Fruit fly (Drosophila melanogaster) whole organism, embryonic: ENCODE measurements around the gene mRpS11.

ENCODE experiments used
- ATbp ChIP-seq: fragments of 200-800 bp; sonication (Bioruptor generic); optimal IDR thresholded peaks from 2 replicates; lab custom pipeline; 2017; ENCODE audit warnings: missing biosample characterization, mild to moderate bottlenecking, missing genetic modification characterization, missing genetic modification reagents
- CG1024 ChIP-seq: fragments of 200-800 bp; sonication (Bioruptor generic); IDR thresholded peaks from 2 replicates; pipeline ENCODE4 v1.3.6; 2022; ENCODE audit warnings: missing biosample characterization, missing genetic modification characterization
- CG11085 ChIP-seq: fragments of 200-800 bp; sonication (Bioruptor generic); IDR thresholded peaks from 2 replicates; pipeline ENCODE4 v1.3.6; 2022; ENCODE audit warnings: missing biosample characterization, missing genetic modification characterization
- CG14014 ChIP-seq: fragments of 200-800 bp; sonication (Bioruptor generic); IDR thresholded peaks from 2 replicates; pipeline ENCODE4 v1.3.6; 2022; ENCODE audit warnings: missing biosample characterization, missing genetic modification characterization
- CG1602 ChIP-seq: fragments of 200-800 bp; sonication (Bioruptor generic); optimal IDR thresholded peaks from 3 replicates; lab custom pipeline; 2016; ENCODE audit warnings: missing biosample characterization, missing genetic modification characterization
- CG1603 ChIP-seq: fragments of 200-800 bp; sonication (Bioruptor generic); optimal IDR thresholded peaks from 2 replicates; lab custom pipeline; 2019; ENCODE audit warnings: missing biosample characterization, mild to moderate bottlenecking, missing genetic modification characterization, moderate library complexity
- CG17328 ChIP-seq: fragments of 200-800 bp; sonication (Bioruptor generic); IDR thresholded peaks from 2 replicates; pipeline ENCODE4 v1.3.6; 2022; ENCODE audit warnings: missing biosample characterization, missing genetic modification characterization
- CG18476 ChIP-seq: fragments of 200-800 bp; sonication (Bioruptor generic); optimal IDR thresholded peaks from 2 replicates; lab custom pipeline; 2016; ENCODE audit warnings: missing biosample characterization, mild to moderate bottlenecking, missing genetic modification characterization
- CG18764 ChIP-seq: fragments of 200-800 bp; sonication (Bioruptor generic); optimal IDR thresholded peaks from 3 replicates; lab custom pipeline; 2016; ENCODE audit warnings: missing biosample characterization, missing genetic modification characterization
- CG30020 ChIP-seq: fragments of 200-800 bp; optimal IDR thresholded peaks from 2 replicates; lab custom pipeline; 2019; ENCODE audit warnings: missing biosample characterization, mild to moderate bottlenecking, missing genetic modification characterization, moderate library complexity
- CG3847 ChIP-seq: fragments of 200-800 bp; sonication (Bioruptor generic); IDR thresholded peaks from 2 replicates; pipeline ENCODE4 v1.3.6; 2022; ENCODE audit warnings: missing biosample characterization, missing genetic modification characterization
- CG4360 ChIP-seq: fragments of 200-800 bp; sonication (Bioruptor generic); IDR thresholded peaks from 2 replicates; pipeline ENCODE4 v1.3.6; 2022; ENCODE audit warnings: missing biosample characterization, missing genetic modification characterization
- CG43689 ChIP-seq: fragments of 200-800 bp; sonication (Bioruptor generic); IDR thresholded peaks from 2 replicates; pipeline ENCODE4 v1.3.6; 2022; ENCODE audit warnings: missing biosample characterization, missing genetic modification characterization
- CG7987 ChIP-seq: fragments of 200-800 bp; sonication (Bioruptor generic); optimal IDR thresholded peaks from 2 replicates; lab custom pipeline; 2018; ENCODE audit warnings: missing biosample characterization, mild to moderate bottlenecking, missing genetic modification characterization, moderate library complexity
- CG8281 ChIP-seq: fragments of 200-800 bp; sonication (Bioruptor generic); optimal IDR thresholded peaks from 2 replicates; lab custom pipeline; 2018; ENCODE audit warnings: missing biosample characterization, mild to moderate bottlenecking, missing genetic modification characterization, moderate library complexity
- CG8290 ChIP-seq, 3 experiments: fragments of 200-800 bp; sonication (Bioruptor generic); optimal IDR thresholded peaks; 2 replicates each; lab custom pipeline; 2016 to 2019; ENCODE audit warnings: missing biosample characterization in 3 of 3, missing genetic modification characterization in 3 of 3, mild to moderate bottlenecking in 2 of 3, moderate library complexity in 1 of 3
- CG9215 ChIP-seq: fragments of 200-800 bp; sonication (Bioruptor generic); IDR thresholded peaks from 2 replicates; pipeline ENCODE4 v1.3.6; 2022; ENCODE audit warnings: missing biosample characterization, missing genetic modification characterization
- CG9817 ChIP-seq: fragments of 200-800 bp; sonication (Bioruptor generic); optimal IDR thresholded peaks from 2 replicates; lab custom pipeline; 2018; ENCODE audit warnings: missing biosample characterization, mild to moderate bottlenecking, missing genetic modification characterization, moderate library complexity
- Ets65A ChIP-seq: fragments of 200-800 bp; sonication (Bioruptor generic); peaks from one replicate; lab custom pipeline; 2016; ENCODE audit warnings: missing biosample characterization, missing genetic modification characterization
- GATAe ChIP-seq: fragments of 200-800 bp; sonication (Bioruptor generic); conservative IDR thresholded peaks from 2 replicates; pipeline ENCODE4 v1.3.6; 2022; ENCODE audit warnings: missing biosample characterization, missing genetic modification characterization
- Jarid2 ChIP-seq: fragments of 200-800 bp; sonication (Bioruptor generic); optimal IDR thresholded peaks from 3 replicates; lab custom pipeline; 2017; ENCODE audit warnings: mild to moderate bottlenecking, missing biosample characterization, missing genetic modification reagents, missing genetic modification characterization
- Pdp1 ChIP-seq, 2 experiments: fragments of 200-800 bp; sonication (Bioruptor generic); optimal IDR thresholded peaks; 3 replicates each; lab custom pipeline; 2016; ENCODE audit warnings: missing biosample characterization in 2 of 2, missing genetic modification characterization in 2 of 2, mild to moderate bottlenecking in 1 of 2, moderate library complexity in 1 of 2
- Ravus ChIP-seq: fragments of 200-800 bp; sonication (Bioruptor generic); IDR thresholded peaks from 2 replicates; pipeline ENCODE4 v1.3.6; 2022; ENCODE audit warnings: missing biosample characterization, missing genetic modification characterization
- Six4 ChIP-seq: fragments of 200-800 bp; sonication (Bioruptor generic); optimal IDR thresholded peaks from 2 replicates; lab custom pipeline; 2016; ENCODE audit warnings: missing biosample characterization, missing genetic modification characterization
- Sry-δ ChIP-seq: fragments of 200-800 bp; sonication (Bioruptor generic); optimal IDR thresholded peaks from 2 replicates; lab custom pipeline; 2016; ENCODE audit warnings: missing biosample characterization, missing genetic modification characterization
- aop ChIP-seq: fragments of 200-800 bp; sonication (Bioruptor generic); IDR thresholded peaks from 2 replicates; pipeline ENCODE4 v1.3.6; 2022; ENCODE audit warnings: missing biosample characterization, missing genetic modification characterization
- ap ChIP-seq: fragments of 200-800 bp; sonication (Bioruptor generic); IDR thresholded peaks from 2 replicates; pipeline ENCODE4 v1.3.6; 2022; ENCODE audit warnings: missing biosample characterization, missing genetic modification characterization
- az2 ChIP-seq: fragments of 200-800 bp; sonication (Bioruptor generic); optimal IDR thresholded peaks from 3 replicates; lab custom pipeline; 2016; ENCODE audit warnings: missing biosample characterization, missing genetic modification characterization
- bcd ChIP-seq: fragments of 200-800 bp; sonication (Bioruptor generic); optimal IDR thresholded peaks from 2 replicates; lab custom pipeline; 2017; ENCODE audit warnings: missing biosample characterization, mild to moderate bottlenecking, missing genetic modification characterization
- bowl ChIP-seq: fragments of 200-800 bp; sonication (Bioruptor generic); IDR thresholded peaks from 2 replicates; pipeline ENCODE4 v1.3.6; 2022; ENCODE audit warnings: missing biosample characterization, missing genetic modification characterization
- cato ChIP-seq: fragments of 200-800 bp; sonication (Bioruptor generic); optimal IDR thresholded peaks from 2 replicates; lab custom pipeline; 2016; ENCODE audit warnings: missing biosample characterization, missing genetic modification characterization, borderline replicate concordance
- chm ChIP-seq: fragments of 200-800 bp; sonication (Bioruptor generic); IDR thresholded peaks from 2 replicates; pipeline ENCODE4 v1.3.6; 2022; ENCODE audit warnings: missing biosample characterization, missing genetic modification characterization
- emc ChIP-seq: fragments of 200-800 bp; sonication (Bioruptor generic); optimal IDR thresholded peaks from 2 replicates; lab custom pipeline; 2016; ENCODE audit warnings: missing biosample characterization, missing genetic modification characterization
- eyg ChIP-seq: fragments of 200-800 bp; sonication (Bioruptor generic); optimal IDR thresholded peaks from 3 replicates; lab custom pipeline; 2016; ENCODE audit warnings: missing biosample characterization, missing genetic modification characterization
- fd96Cb ChIP-seq: fragments of 200-800 bp; sonication (Bioruptor generic); optimal IDR thresholded peaks from 2 replicates; lab custom pipeline; 2018; ENCODE audit warnings: missing biosample characterization, mild to moderate bottlenecking, missing genetic modification characterization, moderate library complexity
- hkb ChIP-seq, 2 experiments: fragments of 200-800 bp in 1 of 2; fragments of >200 bp in 1 of 2; sonication (Bioruptor generic) in 1 of 2; IDR thresholded peaks in 1 of 2; optimal IDR thresholded peaks in 1 of 2; 2 replicates each; pipeline versions ENCODE4 v1.3.6 to Lab custom; 2017 to 2022; ENCODE audit warnings: missing biosample characterization in 1 of 2, missing genetic modification characterization in 1 of 2
- ind ChIP-seq: fragments of 200-800 bp; sonication (Bioruptor generic); optimal IDR thresholded peaks from 3 replicates; lab custom pipeline; 2016; ENCODE audit warnings: missing biosample characterization, missing genetic modification characterization
- jigr1 ChIP-seq: fragments of 200-800 bp; sonication (Bioruptor generic); IDR thresholded peaks from 3 replicates; pipeline ENCODE4 v1.3.6; 2022; ENCODE audit warnings: missing biosample characterization, missing genetic modification characterization
- kah ChIP-seq: fragments of 200-800 bp; sonication (Bioruptor generic); optimal IDR thresholded peaks from 2 replicates; lab custom pipeline; 2018; ENCODE audit warnings: missing biosample characterization, mild to moderate bottlenecking, missing genetic modification characterization
- kni ChIP-seq: fragments of 200-800 bp; sonication (Bioruptor generic); optimal IDR thresholded peaks from 3 replicates; lab custom pipeline; 2017; ENCODE audit warnings: mild to moderate bottlenecking, missing biosample characterization, missing genetic modification reagents, missing genetic modification characterization
- knrl ChIP-seq: fragments of 200-800 bp; sonication (Bioruptor generic); IDR thresholded peaks from 3 replicates; pipeline ENCODE4 v1.3.6; 2022; ENCODE audit warnings: missing biosample characterization, missing genetic modification characterization; ENCODE audit not compliant: partially characterized antibody
- lbe ChIP-seq: fragments of 200-800 bp; sonication (Bioruptor generic); optimal IDR thresholded peaks from 2 replicates; lab custom pipeline; 2016; ENCODE audit warnings: missing biosample characterization, mild to moderate bottlenecking, missing genetic modification characterization
- mam ChIP-seq: fragments of 200-800 bp; sonication (Bioruptor generic); optimal IDR thresholded peaks from 3 replicates; lab custom pipeline; 2016; ENCODE audit warnings: missing biosample characterization, missing genetic modification characterization
- mld ChIP-seq: fragments of 200-800 bp; sonication (Bioruptor generic); IDR thresholded peaks from 3 replicates; pipeline ENCODE4 v1.3.6; 2022; ENCODE audit warnings: missing biosample characterization, missing genetic modification characterization; ENCODE audit not compliant: partially characterized antibody
- nerfin-2 ChIP-seq: fragments of 200-800 bp; sonication (Bioruptor generic); IDR thresholded peaks from 2 replicates; pipeline ENCODE4 v1.3.6; 2022; ENCODE audit warnings: missing biosample characterization, missing genetic modification characterization; ENCODE audit not compliant: partially characterized antibody
- pb ChIP-seq: fragments of 200-800 bp; sonication (Bioruptor generic); optimal IDR thresholded peaks from 3 replicates; lab custom pipeline; 2016; ENCODE audit warnings: missing biosample characterization, missing genetic modification characterization
- pnt ChIP-seq: fragments of 200-800 bp; sonication (Bioruptor generic); optimal IDR thresholded peaks from 3 replicates; lab custom pipeline; 2016; ENCODE audit warnings: missing biosample characterization, missing genetic modification characterization
- unc-4 ChIP-seq: fragments of 200-800 bp; sonication (Bioruptor generic); IDR thresholded peaks from 2 replicates; pipeline ENCODE4 v1.3.6; 2022; ENCODE audit warnings: missing biosample characterization, missing genetic modification characterization; ENCODE audit not compliant: partially characterized antibody
- usp ChIP-seq: fragments of >200 bp; optimal IDR thresholded peaks from 2 replicates; lab custom pipeline; 2017; ENCODE audit warnings: missing biosample characterization, missing genetic modification characterization
- wdn ChIP-seq: fragments of 200-800 bp; sonication (Bioruptor generic); IDR thresholded peaks from 2 replicates; pipeline ENCODE4 v1.3.6; 2022; ENCODE audit warnings: missing biosample characterization, missing genetic modification characterization

Gene mRpS11

DNA sequence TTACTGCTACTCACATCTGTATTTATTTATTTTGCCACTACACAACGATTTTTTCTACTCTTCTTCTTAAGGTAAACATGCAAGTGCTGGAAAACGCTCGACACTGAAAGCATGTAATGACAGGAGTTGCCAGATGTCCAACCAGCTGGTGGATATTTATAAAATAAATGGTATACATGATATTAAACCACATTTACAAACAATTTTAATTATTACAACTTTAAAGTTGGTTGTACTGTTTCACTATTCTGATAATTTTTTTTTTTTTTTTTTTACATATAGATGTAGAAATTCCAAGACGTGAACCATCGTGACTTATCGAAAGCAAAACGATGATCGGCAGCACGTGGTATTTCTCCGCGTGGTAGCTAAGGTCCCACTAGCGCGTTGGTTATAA is 7.3 kb downstream of the mRpS11 start, which contains the start of the genes Keap1 and kuk (continued):
- TF ChIP-seq GATAe (GFP tag; lab: Robert Waterston, UW) (no peak), CG8281 (tag; lab: Kevin White, UChicago) (no peak), pnt (GFP tag; lab: Kevin White, UChicago) (no peak), CG3847 (GFP tag; lab: Robert Waterston, UW) (peak; percentile 87), Sry-δ (peak; percentile 73), ATbp (peak; percentile 24), CG18764 (GFP tag; lab: Kevin White, UChicago) (peak; percentile 44), jigr1 (GFP tag; lab: Robert Waterston, UW) (no peak), CG43689 (GFP tag; lab: Robert Waterston, UW) (no peak), ap (GFP tag; lab: Robert Waterston, UW) (peak; percentile 42; the same call in 1 of the 2 replicates), fd96Cb (no peak), Ets65A (peak; percentile 96), pb (peak; percentile 17), CG1603 (tag; lab: Kevin White, UChicago) (peak; percentile 57), CG8290 (GFP tag; optimal IDR thresholded peaks at IDR 0.05; lab: Kevin White, UChicago) (no peak), CG8290 (tag; optimal IDR thresholded peaks at IDR 0.05; lab: Kevin White, UChicago) (peak in 1 of 2 experiments; percentile 57), CG4360 (GFP tag; lab: Robert Waterston, UW) (no peak), CG1024 (GFP tag; lab: Robert Waterston, UW) (0 out of 2 replicates have a peak, but pooled peaks have one; percentile 26), nerfin-2 (no peak), mld (0 out of 3 replicates have a peak, but pooled peaks have one; percentile 49), wdn (no peak), kah (GFP tag; lab: Kevin White, UChicago) (no peak), az2 (GFP tag; lab: Kevin White, UChicago) (peak; percentile 50), Ravus (GFP tag; lab: Robert Waterston, UW) (no peak), bcd (GFP tag; lab: Kevin White, UChicago) (peak; percentile 60), CG14014 (peak; percentile 51), usp (no peak), knrl (peak; percentile 93), CG11085 (GFP tag; lab: Robert Waterston, UW) (peak; percentile 53), hkb (optimal IDR thresholded peaks at IDR 0.05; lab: Kevin White, UChicago) (peak; percentile 85), hkb (GFP tag; IDR thresholded peaks at IDR 0.05; lab: Robert Waterston, UW) (peak; percentile 7; the same call in 1 of the 2 replicates), emc (GFP tag; lab: Kevin White, UChicago) (peak; percentile 62), CG1602 (peak; percentile 59), CG9215 (GFP tag; lab: Robert Waterston, UW) (peak; percentile 43), CG9817 (tag; lab: Kevin White, UChicago) (peak; percentile 54), eyg (peak; percentile 58), Jarid2 (peak; percentile 16), Pdp1 (GFP tag; optimal IDR thresholded peaks at IDR 0.05; lab: Kevin White, UChicago) (peak; percentile 58 to 82), CG17328 (GFP tag; lab: Robert Waterston, UW) (peak; percentile 38; the same call in 1 of the 2 replicates), lbe (GFP tag; lab: Kevin White, UChicago) (peak; percentile 62), kni (GFP tag; lab: Kevin White, UChicago) (no peak), bowl (GFP tag; lab: Robert Waterston, UW) (no peak), aop (no peak), ind (peak; percentile 49), CG18476 (peak; percentile 68), unc-4 (GFP tag; lab: Robert Waterston, UW) (peak; percentile 86), CG30020 (tag; lab: Kevin White, UChicago) (peak; percentile 9), cato (GFP tag; lab: Kevin White, UChicago) (peak; percentile 21), mam (GFP tag; lab: Kevin White, UChicago) (peak; percentile 76), chm (GFP tag; lab: Robert Waterston, UW) (no peak), CG7987 (GFP tag; lab: Kevin White, UChicago) (no peak), Six4 (GFP tag; lab: Kevin White, UChicago) (no peak)
